Fruit fly (Drosophila melanogaster) whole organism, embryonic: ENCODE measurements around the gene Cpr65Av.

Experiments used
- Awh ChIP-seq: fragments of 200-800 bp; sonication (Bioruptor generic); IDR thresholded peaks from 2 replicates; pipeline ENCODE4, ENCODE4 v1.3.6; 2022; ENCODE audit warnings: missing biosample characterization, missing genetic modification characterization
- Bgb ChIP-seq: fragments of 200-800 bp; sonication (Bioruptor generic); IDR thresholded peaks from 2 replicates; pipeline ENCODE4 v1.3.6; 2022; ENCODE audit warnings: missing biosample characterization, missing genetic modification characterization; ENCODE audit not compliant: partially characterized antibody
- CG1024 ChIP-seq: fragments of 200-800 bp; sonication (Bioruptor generic); IDR thresholded peaks from 2 replicates; pipeline ENCODE4 v1.3.6; 2022; ENCODE audit warnings: missing biosample characterization, missing genetic modification characterization
- CG10366 ChIP-seq: fragments of 200-800 bp; sonication (Bioruptor generic); IDR thresholded peaks from 2 replicates; pipeline ENCODE4 v1.3.6; 2022; ENCODE audit warnings: missing biosample characterization, missing genetic modification characterization
- CG10979 ChIP-seq: fragments of 200-800 bp; sonication (Bioruptor generic); optimal IDR thresholded peaks from 2 replicates; lab custom pipeline; 2018; ENCODE audit warnings: missing biosample characterization, mild to moderate bottlenecking, missing genetic modification characterization, moderate library complexity
- CG11247 ChIP-seq: fragments of 200-800 bp; sonication (Bioruptor generic); IDR thresholded peaks from 2 replicates; pipeline ENCODE4 v1.3.6; 2022; ENCODE audit warnings: missing biosample characterization, missing genetic modification characterization
- CG12391 ChIP-seq: fragments of 200-800 bp; sonication (Bioruptor generic); optimal IDR thresholded peaks from 3 replicates; lab custom pipeline; 2018; ENCODE audit warnings: missing biosample characterization, mild to moderate bottlenecking, missing genetic modification characterization, moderate library complexity
- CG13424 ChIP-seq: fragments of 200-800 bp; sonication (Bioruptor generic); optimal IDR thresholded peaks from 2 replicates; lab custom pipeline; 2019; ENCODE audit warnings: missing biosample characterization, mild to moderate bottlenecking, missing genetic modification characterization, moderate library complexity
- CG15011 ChIP-seq: fragments of 200-800 bp; sonication (Bioruptor generic); optimal IDR thresholded peaks from 3 replicates; lab custom pipeline; 2018; ENCODE audit warnings: missing biosample characterization, mild to moderate bottlenecking, missing genetic modification characterization
- CG1529 ChIP-seq: fragments of 200-800 bp; sonication (Bioruptor generic); optimal IDR thresholded peaks from 3 replicates; lab custom pipeline; 2018; ENCODE audit warnings: missing biosample characterization, missing genetic modification characterization
- CG1647 ChIP-seq: fragments of 200-800 bp; sonication (Bioruptor generic); optimal IDR thresholded peaks from 3 replicates; lab custom pipeline; 2016; ENCODE audit warnings: missing biosample characterization, missing genetic modification characterization
- CG16779 ChIP-seq: fragments of 200-800 bp; sonication (Bioruptor generic); IDR thresholded peaks from 2 replicates; pipeline ENCODE4 v1.3.6; 2022; ENCODE audit warnings: missing biosample characterization, missing genetic modification characterization
- CG18262 ChIP-seq: fragments of 200-800 bp; optimal IDR thresholded peaks from 3 replicates; lab custom pipeline; 2019; ENCODE audit warnings: missing biosample characterization, mild to moderate bottlenecking, missing genetic modification characterization, moderate library complexity
- CG3065 ChIP-seq: fragments of 200-800 bp; sonication (Bioruptor generic); optimal IDR thresholded peaks from 2 replicates; lab custom pipeline; 2016; ENCODE audit warnings: missing biosample characterization, missing genetic modification characterization
- CG32767 ChIP-seq: fragments of 200-800 bp; sonication (Bioruptor generic); IDR thresholded peaks from 2 replicates; pipeline ENCODE4 v1.3.6; 2022; ENCODE audit warnings: missing biosample characterization, missing genetic modification characterization
- CG3281 ChIP-seq: fragments of 200-800 bp; sonication (Bioruptor generic); optimal IDR thresholded peaks from 3 replicates; lab custom pipeline; 2017; ENCODE audit warnings: missing biosample characterization, mild to moderate bottlenecking, missing genetic modification characterization
- CG7372 ChIP-seq: fragments of 200-800 bp; sonication (Bioruptor generic); IDR thresholded peaks from 2 replicates; pipeline ENCODE4 v1.3.6; 2022; ENCODE audit warnings: missing biosample characterization, missing genetic modification characterization
- CG7987 ChIP-seq: fragments of 200-800 bp; sonication (Bioruptor generic); optimal IDR thresholded peaks from 2 replicates; lab custom pipeline; 2018; ENCODE audit warnings: missing biosample characterization, mild to moderate bottlenecking, missing genetic modification characterization, moderate library complexity
- CG8388 ChIP-seq: fragments of 200-800 bp; sonication (Bioruptor generic); optimal IDR thresholded peaks from 2 replicates; lab custom pipeline; 2019; ENCODE audit warnings: missing biosample characterization, mild to moderate bottlenecking, missing genetic modification characterization, moderate library complexity
- CG9215 ChIP-seq: fragments of 200-800 bp; sonication (Bioruptor generic); IDR thresholded peaks from 2 replicates; pipeline ENCODE4 v1.3.6; 2022; ENCODE audit warnings: missing biosample characterization, missing genetic modification characterization
- CG9437 ChIP-seq: fragments of 200-800 bp; sonication (Bioruptor generic); optimal IDR thresholded peaks from 2 replicates; lab custom pipeline; 2018; ENCODE audit warnings: missing biosample characterization, mild to moderate bottlenecking, missing genetic modification characterization
- D ChIP-seq, 2 experiments: fragments of 200-800 bp in 1 of 2; fragments of >200 bp in 1 of 2; sonication (Bioruptor generic) in 1 of 2; optimal IDR thresholded peaks; 2 replicates in 1 of 2; 3 replicates in 1 of 2; lab custom pipeline; 2017; ENCODE audit warnings: mild to moderate bottlenecking in 1 of 2, missing biosample characterization in 1 of 2, missing genetic modification characterization in 1 of 2, missing genetic modification reagents in 1 of 2
- D19A ChIP-seq: fragments of 200-800 bp; optimal IDR thresholded peaks from 3 replicates; lab custom pipeline; 2019; ENCODE audit warnings: missing biosample characterization, mild to moderate bottlenecking, missing genetic modification characterization, moderate library complexity
- Dad ChIP-seq: fragments of 200-800 bp; sonication (Bioruptor generic); optimal IDR thresholded peaks from 3 replicates; lab custom pipeline; 2016; ENCODE audit warnings: missing biosample characterization, missing genetic modification characterization
- Dfd ChIP-seq, 2 experiments: fragments of >200 bp; optimal IDR thresholded peaks; 2 replicates each; lab custom pipeline; 2017; ENCODE audit warnings: missing biosample characterization in 2 of 2, missing genetic modification characterization in 2 of 2
- Ets65A ChIP-seq: fragments of 200-800 bp; sonication (Bioruptor generic); peaks from one replicate; lab custom pipeline; 2016; ENCODE audit warnings: missing biosample characterization, missing genetic modification characterization
- Fer2 ChIP-seq: fragments of 200-800 bp; sonication (Bioruptor generic); optimal IDR thresholded peaks from 2 replicates; lab custom pipeline; 2018; ENCODE audit warnings: missing biosample characterization, mild to moderate bottlenecking, missing genetic modification characterization, moderate library complexity
- Fer3 ChIP-seq: fragments of 200-800 bp; sonication (Bioruptor generic); optimal IDR thresholded peaks from 2 replicates; lab custom pipeline; 2018; ENCODE audit warnings: missing biosample characterization, mild to moderate bottlenecking, missing genetic modification characterization, moderate library complexity
- HLH3B ChIP-seq: fragments of 200-800 bp; sonication (Bioruptor generic); IDR thresholded peaks from 2 replicates; pipeline ENCODE4 v1.3.6; 2022; ENCODE audit warnings: missing biosample characterization, missing genetic modification characterization
- Hmr ChIP-seq: fragments of 200-800 bp; sonication (Bioruptor generic); optimal IDR thresholded peaks from 3 replicates; lab custom pipeline; 2017; ENCODE audit warnings: mild to moderate bottlenecking, missing biosample characterization, missing genetic modification reagents, missing genetic modification characterization
- Hr3 ChIP-seq: fragments of 200-800 bp; sonication (Bioruptor generic); optimal IDR thresholded peaks from 3 replicates; lab custom pipeline; 2016; ENCODE audit warnings: missing biosample characterization, missing genetic modification characterization
- Max ChIP-seq: fragments of 200-800 bp; sonication (Bioruptor generic); optimal IDR thresholded peaks from 2 replicates; lab custom pipeline; 2016; ENCODE audit warnings: missing biosample characterization, mild to moderate bottlenecking, missing genetic modification characterization
- Mrtf ChIP-seq: fragments of 200-800 bp; sonication (Bioruptor generic); IDR thresholded peaks from 3 replicates; pipeline ENCODE4 v1.3.6; 2022; ENCODE audit warnings: missing biosample characterization, missing genetic modification characterization
- NC2β ChIP-seq: fragments of 200-800 bp; sonication (Bioruptor generic); optimal IDR thresholded peaks from 2 replicates; lab custom pipeline; 2016; ENCODE audit warnings: missing biosample characterization, missing genetic modification characterization
- Poxn ChIP-seq: fragments of 200-800 bp; sonication (Bioruptor generic); IDR thresholded peaks from 2 replicates; pipeline ENCODE4 v1.3.6; 2022; ENCODE audit warnings: missing biosample characterization, missing genetic modification characterization
- Sin3A ChIP-seq: fragments of >200 bp; optimal IDR thresholded peaks from 2 replicates; lab custom pipeline; 2018
- Six4 ChIP-seq: fragments of 200-800 bp; sonication (Bioruptor generic); optimal IDR thresholded peaks from 2 replicates; lab custom pipeline; 2016; ENCODE audit warnings: missing biosample characterization, missing genetic modification characterization
- Usf ChIP-seq: fragments of 200-800 bp; sonication (Bioruptor generic); optimal IDR thresholded peaks from 2 replicates; lab custom pipeline; 2017; ENCODE audit warnings: missing genotype, missing biosample characterization, missing genetic modification characterization
- crc ChIP-seq: fragments of 200-800 bp; sonication (Bioruptor generic); optimal IDR thresholded peaks from 2 replicates; lab custom pipeline; 2016; ENCODE audit warnings: missing biosample characterization, missing genetic modification characterization
- dmrt11E ChIP-seq: fragments of 200-800 bp; sonication (Bioruptor generic); optimal IDR thresholded peaks from 3 replicates; lab custom pipeline; 2018; ENCODE audit warnings: missing biosample characterization, mild to moderate bottlenecking, missing genetic modification characterization, moderate library complexity
- gce ChIP-seq: fragments of 200-800 bp; sonication (Bioruptor generic); IDR thresholded peaks from 3 replicates; pipeline ENCODE4 v1.3.6; 2022; ENCODE audit warnings: missing biosample characterization, missing genetic modification characterization
- gsb-n ChIP-seq: fragments of 200-800 bp; sonication (Bioruptor generic); optimal IDR thresholded peaks from 3 replicates; lab custom pipeline; 2018; ENCODE audit warnings: missing biosample characterization, mild to moderate bottlenecking, missing genetic modification characterization
- kay ChIP-seq: fragments of 200-800 bp; sonication (Bioruptor generic); optimal IDR thresholded peaks from 2 replicates; lab custom pipeline; 2016; ENCODE audit warnings: missing biosample characterization, missing genetic modification characterization
- lilli ChIP-seq: fragments of 200-800 bp; sonication (Bioruptor generic); optimal IDR thresholded peaks from 3 replicates; lab custom pipeline; 2016; ENCODE audit warnings: missing biosample characterization, missing genetic modification characterization
- nmo ChIP-seq: fragments of 200-800 bp; sonication (Bioruptor generic); optimal IDR thresholded peaks from 2 replicates; lab custom pipeline; 2018; ENCODE audit warnings: missing biosample characterization, mild to moderate bottlenecking, missing genetic modification characterization, moderate library complexity
- ranshi ChIP-seq: fragments of 200-800 bp; sonication (Bioruptor generic); IDR thresholded peaks from 2 replicates; pipeline ENCODE4 v1.3.6; 2022; ENCODE audit warnings: missing biosample characterization, missing genetic modification characterization
- row ChIP-seq: fragments of 200-800 bp; sonication (Bioruptor generic); IDR thresholded peaks from 3 replicates; pipeline ENCODE4 v1.3.6; 2022; ENCODE audit warnings: missing biosample characterization, missing genetic modification characterization
- sisA ChIP-seq: fragments of 200-800 bp; sonication (Bioruptor generic); IDR thresholded peaks from 2 replicates; pipeline ENCODE4 v1.3.6; 2022; ENCODE audit warnings: missing biosample characterization, missing genetic modification characterization
- slp2 ChIP-seq: fragments of 200-800 bp; sonication (Bioruptor generic); optimal IDR thresholded peaks from 2 replicates; lab custom pipeline; 2016; ENCODE audit warnings: missing biosample characterization, missing genetic modification characterization
- toy ChIP-seq: fragments of 200-800 bp; sonication (Bioruptor generic); IDR thresholded peaks from 2 replicates; pipeline ENCODE4 v1.3.6; 2022; ENCODE audit warnings: missing biosample characterization, missing genetic modification characterization
- ttk ChIP-seq: fragments of 200-800 bp; sonication (Bioruptor generic); IDR thresholded peaks from 2 replicates; pipeline ENCODE4 v2.1.2; 2022; ENCODE audit warnings: missing biosample characterization, missing genetic modification characterization
- unpg ChIP-seq: fragments of 200-800 bp; sonication (Bioruptor generic); optimal IDR thresholded peaks from 3 replicates; lab custom pipeline; 2018; ENCODE audit warnings: missing biosample characterization, mild to moderate bottlenecking, missing genetic modification characterization, moderate library complexity
- wor ChIP-seq: fragments of 200-800 bp; sonication (Bioruptor generic); IDR thresholded peaks from 2 replicates; pipeline ENCODE4 v1.3.6; 2022; ENCODE audit warnings: missing biosample characterization, missing genetic modification characterization

The Cpr65Av gene

dm6 chr3L:6161997-6162396, 22.2 kb upstream of the Cpr65Av start:
- TF ChIP-seq dmrt11E (tag; lab: Kevin White, UChicago) (peak; percentile 63), NC2β (GFP tag; lab: Kevin White, UChicago) (no peak), CG13424 (tag; lab: Kevin White, UChicago) (peak; percentile 20), Ets65A (GFP tag; lab: Kevin White, UChicago) (peak; percentile 65), Fer2 (tag; lab: Kevin White, UChicago) (no peak), nmo (GFP tag; lab: Kevin White, UChicago) (peak; percentile 46), ranshi (no peak), CG7987 (GFP tag; lab: Kevin White, UChicago) (no peak), CG9437 (GFP tag; lab: Kevin White, UChicago) (no peak), Poxn (GFP tag; lab: Robert Waterston, UW) (no peak), CG8388 (no peak), Sin3A (no peak), Awh (GFP tag; lab: Robert Waterston, UW) (no peak), CG9215 (GFP tag; lab: Robert Waterston, UW) (no peak), D (optimal IDR thresholded peaks at IDR 0.05; lab: Kevin White, UChicago) (no peak), D (GFP tag; optimal IDR thresholded peaks at IDR 0.05; lab: Kevin White, UChicago) (no peak), CG1529 (GFP tag; lab: Kevin White, UChicago) (no peak), CG18262 (peak; percentile 69), CG11247 (GFP tag; lab: Robert Waterston, UW) (no peak), HLH3B (GFP tag; lab: Robert Waterston, UW) (no peak), Dad (GFP tag; lab: Kevin White, UChicago) (no peak), Bgb (GFP tag; lab: Robert Waterston, UW) (no peak), Usf (GFP tag; lab: Kevin White, UChicago) (no peak), kay (no peak), CG1647 (GFP tag; lab: Kevin White, UChicago) (no peak), lilli (GFP tag; lab: Kevin White, UChicago) (no peak), gsb-n (tag; lab: Kevin White, UChicago) (peak; percentile 58), CG7372 (no peak), unpg (GFP tag; lab: Kevin White, UChicago) (no peak), Hr3 (GFP tag; lab: Kevin White, UChicago) (no peak), CG1024 (no peak), Max (GFP tag; lab: Kevin White, UChicago) (no peak), CG12391 (peak; percentile 28), Dfd (GFP tag; optimal IDR thresholded peaks at IDR 0.05; lab: Kevin White, UChicago) (no peak), CG3065 (GFP tag; lab: Kevin White, UChicago) (no peak), ttk (no peak), Mrtf (0 out of 3 replicates have a peak, but pooled peaks have one; percentile 36), D19A (tag; lab: Kevin White, UChicago) (no peak), toy (GFP tag; lab: Robert Waterston, UW) (no peak), Six4 (no peak), CG15011 (GFP tag; lab: Kevin White, UChicago) (no peak), CG10979 (peak; percentile 37), CG3281 (no peak), CG10366 (GFP tag; lab: Robert Waterston, UW) (no peak), Hmr (GFP tag; lab: Kevin White, UChicago) (no peak), sisA (GFP tag; lab: Robert Waterston, UW) (no peak), Fer3 (tag; lab: Kevin White, UChicago) (no peak), CG32767 (GFP tag; lab: Robert Waterston, UW) (no peak), slp2 (GFP tag; lab: Kevin White, UChicago) (no peak), row (GFP tag; lab: Robert Waterston, UW) (peak; percentile 39; the same call in 2 of the 3 replicates), CG16779 (GFP tag; lab: Robert Waterston, UW) (no peak), crc (GFP tag; lab: Kevin White, UChicago) (no peak), gce (GFP tag; lab: Robert Waterston, UW) (no peak), wor (GFP tag; lab: Robert Waterston, UW) (no peak)
